ENCODE assay signal across 1 worm cellular context in genomic region chrII:8785875-8786274, ce11.
A peak's percentile ranks its signal among the peaks of the same experiment; 100 is the strongest.
TF ChIP-seq lines count a peak whose summit lies in the region.

No protein-coding gene starts in this region.

TF ChIP-seq in whole organism, L1 larva, 84 proteins besides CTCF, POLR2A, EP300 and RAD21 (continued from another document):
- no peak for TF ChIP-seq mdl-1 (tag; optimal IDR thresholded peaks at IDR 0.05; lab: Kevin White, UChicago)
- no peak for TF ChIP-seq alr-1 (tag; optimal IDR thresholded peaks at IDR 0.05; lab: Kevin White, UChicago; ENCODE audit: borderline replicate concordance)
- TF ChIP-seq hlh-4 (tag; optimal IDR thresholded peaks at IDR 0.05; lab: Kevin White, UChicago) = no peak
- TF ChIP-seq nhr-19 (GFP tag; conservative IDR thresholded peaks at IDR 0.05; lab: Robert Waterston, UW) = no peak
- TF ChIP-seq irx-1 (tag; optimal IDR thresholded peaks at IDR 0.05; lab: Kevin White, UChicago) = no peak
- no peak for TF ChIP-seq nhr-90 (tag; optimal IDR thresholded peaks at IDR 0.05; lab: Kevin White, UChicago; ENCODE audit: poor library complexity)
- peak; percentile 19 for TF ChIP-seq swsn-7 (tag; optimal IDR thresholded peaks at IDR 0.05; lab: Kevin White, UChicago)
- peak in 1 of 2 experiments; percentile 13 for TF ChIP-seq lsy-2 (tag; optimal IDR thresholded peaks at IDR 0.05; lab: Kevin White, UChicago)
- TF ChIP-seq pax-3 (tag; optimal IDR thresholded peaks at IDR 0.05; lab: Kevin White, UChicago) = no peak
- TF ChIP-seq F16B12.6 (tag; optimal IDR thresholded peaks at IDR 0.05; lab: Kevin White, UChicago) = no peak
- no peak for TF ChIP-seq sox-4 (tag; optimal IDR thresholded peaks at IDR 0.05; lab: Kevin White, UChicago)
- TF ChIP-seq rnt-1 (tag; optimal IDR thresholded peaks at IDR 0.05; lab: Kevin White, UChicago) = no peak
- no peak for TF ChIP-seq C34B4.2 (tag; optimal IDR thresholded peaks at IDR 0.05; lab: Kevin White, UChicago)
- peak; percentile 15 for TF ChIP-seq fkh-8 (tag; optimal IDR thresholded peaks at IDR 0.05; lab: Kevin White, UChicago)
- TF ChIP-seq pag-3 (tag; optimal IDR thresholded peaks at IDR 0.05; lab: Kevin White, UChicago; ENCODE audit: borderline replicate concordance, insufficient read depth) = no peak
- no peak for TF ChIP-seq nhr-84 (tag; optimal IDR thresholded peaks at IDR 0.05; lab: Kevin White, UChicago)
- no peak for TF ChIP-seq ztf-11 (tag; optimal IDR thresholded peaks at IDR 0.05; lab: Kevin White, UChicago)
- peak; percentile 10 for TF ChIP-seq nhr-71 (tag; optimal IDR thresholded peaks at IDR 0.05; lab: Kevin White, UChicago)
- TF ChIP-seq mab-9 (GFP tag; IDR thresholded peaks at IDR 0.05; lab: Robert Waterston, UW) = no peak
- TF ChIP-seq nhr-12 (tag; optimal IDR thresholded peaks at IDR 0.05; lab: Kevin White, UChicago) = no peak
- peak; percentile 17 for TF ChIP-seq dsc-1 (tag; optimal IDR thresholded peaks at IDR 0.05; lab: Kevin White, UChicago)
- TF ChIP-seq efl-3 (GFP tag; optimal IDR thresholded peaks at IDR 0.05; lab: Kevin White, UChicago) = no peak
